Worm (Caenorhabditis elegans) whole organism, early embryonic: ENCODE results near the gene ife-3.

Experiments used
- B0310.2 ChIP-seq: sonication (generic microtip); optimal IDR thresholded peaks from 2 replicates; lab custom pipeline; 2016; ENCODE audit warnings: mild to moderate bottlenecking, missing genetic modification characterization, missing compliant biosample characterization
- tbx-37 ChIP-seq: fragments of 200-800 bp; sonication (Bioruptor generic); conservative IDR thresholded peaks from 2 replicates; pipeline ENCODE4 v1.3.6; 2022; ENCODE audit warnings: missing genetic modification reagents, missing genetic modification characterization, missing compliant biosample characterization

DNA sequence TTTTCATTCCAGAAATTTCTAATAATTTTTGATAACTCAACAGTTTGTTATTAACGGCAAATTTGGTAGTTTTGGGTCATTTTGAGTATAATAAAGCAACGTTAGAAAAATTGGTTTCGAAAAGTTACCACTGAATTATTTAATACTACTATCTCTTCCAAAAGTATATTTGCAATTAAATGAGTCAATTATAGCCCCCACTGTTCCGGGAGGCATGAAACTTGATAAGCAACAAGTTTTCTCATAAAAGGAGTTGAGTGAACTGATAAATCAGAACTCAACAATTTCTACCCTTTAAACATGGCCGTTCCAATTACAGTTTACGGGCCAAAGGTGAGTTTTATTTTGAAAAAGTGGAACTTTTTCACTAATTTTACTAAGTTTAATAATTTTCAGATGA lies 41.0 kb upstream of the ife-3 start, which contains the start of gene B0348.1:
- TF ChIP-seq B0310.2 = no peak
- no peak for TF ChIP-seq tbx-37
